Worm (Caenorhabditis elegans) whole organism, L4 larva: Measurements from ENCODE around the gene apx-1.

Experiments
- D1046.2 ChIP-seq: fragments of 200-800 bp; sonication (Bioruptor generic); IDR thresholded peaks from 2 replicates; pipeline ENCODE4 v1.3.6; 2022; ENCODE audit warnings: missing genetic modification characterization, missing compliant biosample characterization
- F10B5.3 ChIP-seq: sonication (generic microtip); optimal IDR thresholded peaks from 2 replicates; lab custom pipeline; 2016; ENCODE audit warnings: mild to moderate bottlenecking, missing genetic modification characterization, missing compliant biosample characterization
- F26F4.8 ChIP-seq: fragments of 200-800 bp; sonication (Bioruptor generic); conservative IDR thresholded peaks from 2 replicates; pipeline ENCODE4 v1.3.6; 2022; ENCODE audit warnings: missing genetic modification characterization, missing compliant biosample characterization
- F44E2.7 ChIP-seq: fragments of 200-800 bp; sonication (Bioruptor generic); IDR thresholded peaks from 2 replicates; pipeline ENCODE4 v2.1.2; 2022; ENCODE audit warnings: missing genetic modification characterization, missing compliant biosample characterization
- F49E8.2 ChIP-seq: sonication (generic microtip); optimal IDR thresholded peaks from 2 replicates; lab custom pipeline; 2016; ENCODE audit warnings: missing compliant biosample characterization, mild to moderate bottlenecking, missing genetic modification characterization, borderline replicate concordance
- Y48G9A.11 ChIP-seq: fragments of 200-800 bp; sonication (Bioruptor generic); IDR thresholded peaks from 2 replicates; pipeline ENCODE4 v1.3.6; 2022; ENCODE audit warnings: missing genetic modification reagents, missing genetic modification characterization, missing compliant biosample characterization
- Y75B8A.6 ChIP-seq: fragments of 200-800 bp; sonication (Bioruptor generic); IDR thresholded peaks from 2 replicates; pipeline ENCODE4 v1.3.6; 2022; ENCODE audit warnings: missing genetic modification reagents, missing genetic modification characterization, missing compliant biosample characterization
- ZK337.2 ChIP-seq: fragments of 200-800 bp; sonication (Bioruptor generic); IDR thresholded peaks from 2 replicates; pipeline ENCODE4 v1.3.6; 2022; ENCODE audit warnings: missing genetic modification reagents, missing genetic modification characterization, missing compliant biosample characterization
- ZK546.5 ChIP-seq, 2 experiments: sonication (generic microtip); optimal IDR thresholded peaks; 2 replicates each; lab custom pipeline; 2017; ENCODE audit warnings: missing biosample characterization in 2 of 2, missing genetic modification characterization in 2 of 2
- aha-1 ChIP-seq: fragments of 150-350 bp; peaks from one replicate; lab custom pipeline; 2014; ENCODE audit warnings: missing biosample characterization, missing genetic modification characterization
- ama-1 ChIP-seq: fragments of 150-350 bp; optimal IDR thresholded peaks from 2 replicates; lab custom pipeline; 2014; ENCODE audit warnings: inconsistent platforms, mixed read lengths
- arid-1 ChIP-seq: fragments of 200-800 bp; sonication (Bioruptor generic); conservative IDR thresholded peaks from 2 replicates; pipeline ENCODE4 v1.3.6; 2022; ENCODE audit warnings: missing genetic modification reagents, missing genetic modification characterization, missing compliant biosample characterization
- ceh-44 ChIP-seq: fragments of 200-800 bp; sonication (Bioruptor generic); IDR thresholded peaks from 2 replicates; pipeline ENCODE4 v1.3.6; 2022; ENCODE audit warnings: missing genetic modification reagents, missing genetic modification characterization, missing compliant biosample characterization
- ceh-62 ChIP-seq: sonication (generic microtip); optimal IDR thresholded peaks from 2 replicates; lab custom pipeline; 2017; ENCODE audit warnings: missing biosample characterization, missing genetic modification characterization
- cey-2 ChIP-seq: sonication (generic microtip); optimal IDR thresholded peaks from 3 replicates; lab custom pipeline; 2017; ENCODE audit warnings: missing genetic modification characterization, mild to moderate bottlenecking, missing compliant biosample characterization, antibody characterized with exemption, borderline replicate concordance; ENCODE audit not compliant: insufficient read depth
- ctbp-1 ChIP-seq: fragments of 200-800 bp; sonication (Bioruptor generic); IDR thresholded peaks from 2 replicates; pipeline ENCODE4 v1.3.6; 2022; ENCODE audit warnings: missing genetic modification reagents, missing genetic modification characterization, missing compliant biosample characterization
- dmd-8 ChIP-seq: fragments of 200-800 bp; sonication (Bioruptor generic); IDR thresholded peaks from 2 replicates; pipeline ENCODE4 v1.3.6; 2022; ENCODE audit warnings: missing genetic modification characterization, missing compliant biosample characterization
- dmd-9 ChIP-seq: fragments of 200-800 bp; sonication (Bioruptor generic); IDR thresholded peaks from 2 replicates; pipeline ENCODE4 v1.3.6; 2022; ENCODE audit warnings: missing genetic modification reagents, missing genetic modification characterization, missing compliant biosample characterization
- egl-43 ChIP-seq: fragments of 200-800 bp; sonication (Bioruptor generic); IDR thresholded peaks from 2 replicates; pipeline ENCODE4 v1.3.6; 2022; ENCODE audit warnings: missing genetic modification reagents, missing genetic modification characterization, missing compliant biosample characterization
- hlh-30 ChIP-seq: sonication (generic microtip); optimal IDR thresholded peaks from 2 replicates; lab custom pipeline; 2017; ENCODE audit warnings: antibody characterized with exemption, mild to moderate bottlenecking, missing genetic modification characterization, missing compliant biosample characterization; ENCODE audit not compliant: insufficient read depth
- lim-7 ChIP-seq: fragments of 200-800 bp; sonication (Bioruptor generic); IDR thresholded peaks from 2 replicates; pipeline ENCODE4 v1.3.6; 2022; ENCODE audit warnings: missing genetic modification characterization, missing compliant biosample characterization
- lin-1 ChIP-seq: fragments of 200-800 bp; sonication (Bioruptor generic); IDR thresholded peaks from 2 replicates; pipeline ENCODE4 v1.3.6; 2022; ENCODE audit warnings: missing genetic modification reagents, missing genetic modification characterization, missing compliant biosample characterization
- madf-5 ChIP-seq, 2 experiments: fragments of 200-800 bp; sonication (Bioruptor generic); IDR thresholded peaks; 2 replicates each; pipeline ENCODE4 v1.3.6; 2022; ENCODE audit warnings: missing compliant biosample characterization in 2 of 2, missing genetic modification characterization in 2 of 2
- mdt-29 ChIP-seq: fragments of 200-800 bp; sonication (Bioruptor generic); IDR thresholded peaks from 2 replicates; pipeline ENCODE4 v1.3.6; 2022; ENCODE audit warnings: missing genetic modification reagents, missing genetic modification characterization, missing compliant biosample characterization
- nhr-102 ChIP-seq: sonication (generic microtip); optimal IDR thresholded peaks from 2 replicates; lab custom pipeline; 2016; ENCODE audit warnings: mild to moderate bottlenecking, missing genetic modification characterization, moderate library complexity, missing compliant biosample characterization
- pha-4 ChIP-seq, 2 experiments: fragments of 150-350 bp in 1 of 2; fragments of 200-800 bp in 1 of 2; sonication (Bioruptor generic) in 1 of 2; IDR thresholded peaks in 1 of 2; optimal IDR thresholded peaks in 1 of 2; 2 replicates each; pipeline versions ENCODE4 v1.3.6 to Lab custom; 2014 to 2022; ENCODE audit warnings: missing genetic modification characterization in 2 of 2, missing genetic modification reagents in 2 of 2, missing biosample characterization in 1 of 2, missing compliant biosample characterization in 1 of 2
- rbr-2 ChIP-seq: sonication (generic microtip); optimal IDR thresholded peaks from 2 replicates; lab custom pipeline; 2016; ENCODE audit warnings: missing genotype, missing genetic modification characterization, missing compliant biosample characterization
- set-16 ChIP-seq: fragments of 200-800 bp; sonication (Bioruptor generic); IDR thresholded peaks from 2 replicates; pipeline ENCODE4 v1.3.6; 2022; ENCODE audit warnings: missing genetic modification reagents, missing genetic modification characterization, missing compliant biosample characterization
- snpc-1.2 ChIP-seq: fragments of 200-800 bp; sonication (Bioruptor generic); IDR thresholded peaks from 2 replicates; pipeline ENCODE4 v1.3.6; 2022; ENCODE audit warnings: missing genetic modification reagents, missing genetic modification characterization, missing compliant biosample characterization
- spr-1 ChIP-seq: sonication (generic microtip); optimal IDR thresholded peaks from 2 replicates; lab custom pipeline; 2016; ENCODE audit warnings: mild to moderate bottlenecking, missing genetic modification characterization, missing compliant biosample characterization
- tra-1 ChIP-seq: fragments of 200-800 bp; sonication (Bioruptor generic); IDR thresholded peaks from 2 replicates; pipeline ENCODE4 v1.3.6; 2022; ENCODE audit warnings: missing genetic modification reagents, missing genetic modification characterization, missing compliant biosample characterization
- unc-130 ChIP-seq: sonication (generic microtip); optimal IDR thresholded peaks from 2 replicates; lab custom pipeline; 2016; ENCODE audit warnings: missing genetic modification reagents, missing genetic modification characterization, missing compliant biosample characterization
- unc-62 ChIP-seq, 3 experiments: fragments of 150-350 bp in 1 of 3; sonication (generic microtip); optimal IDR thresholded peaks in 2 of 3; peaks in 1 of 3; 1 replicate in 1 of 3; 2 replicates in 2 of 3; lab custom pipeline; 2014 to 2017; ENCODE audit warnings: missing biosample characterization in 3 of 3, missing genetic modification characterization in 3 of 3, missing genetic modification reagents in 3 of 3, missing genotype in 1 of 3
- vab-7 ChIP-seq: fragments of 200-800 bp; sonication (Bioruptor generic); IDR thresholded peaks from 2 replicates; pipeline ENCODE4 v1.3.6; 2022; ENCODE audit warnings: missing genetic modification reagents, missing genetic modification characterization, missing compliant biosample characterization

Gene apx-1

DNA sequence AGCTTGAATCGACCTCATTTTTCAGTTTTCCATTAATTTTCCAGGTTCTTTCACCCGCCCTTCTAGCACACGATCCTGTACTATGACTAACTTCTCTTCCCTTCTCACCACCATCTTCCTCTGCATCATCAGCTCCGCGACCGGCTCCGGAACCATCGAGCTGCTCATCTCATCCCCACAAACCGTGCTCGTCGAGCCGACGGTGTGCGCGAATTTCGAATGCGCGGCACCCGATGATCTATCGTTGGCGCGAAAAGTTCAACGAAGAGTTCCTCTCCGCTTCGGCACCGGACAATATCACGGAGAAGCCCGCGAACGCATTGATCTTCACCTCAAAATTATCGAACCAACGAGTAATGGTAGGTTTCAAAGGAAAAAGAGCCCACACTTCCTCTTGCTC lies at the start of gene apx-1:
Gene apx-1 (plus strand): TSS at position 50 of the 400 bp plus-strand sequence.
- TF ChIP-seq spr-1 (tag; lab: Kevin White, UChicago), result no peak
- TF ChIP-seq aha-1, result peak; percentile 9
- peak; percentile 78 for TF ChIP-seq set-16 (GFP tag; lab: Robert Waterston, UW)

DNA sequence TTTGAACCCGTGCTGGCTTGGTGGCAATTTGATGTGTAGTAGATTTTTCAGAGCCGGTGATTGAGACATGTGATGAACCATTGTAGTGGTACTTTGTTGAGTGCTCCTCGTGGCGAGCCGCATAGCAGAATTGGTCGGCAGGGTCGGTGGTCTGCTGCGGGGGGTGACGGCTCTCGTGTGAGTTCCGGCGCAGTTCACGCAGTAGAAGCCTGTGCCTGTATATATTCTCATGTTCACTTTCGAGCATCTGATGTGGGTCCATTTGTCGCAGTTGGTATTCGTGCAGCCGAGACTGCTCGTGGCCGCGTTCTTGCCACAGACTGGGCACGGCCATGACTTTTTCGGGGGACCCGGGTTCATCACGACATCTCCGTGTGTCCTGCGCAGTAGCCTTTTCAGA lies 47.7 kb upstream of the apx-1 start:
- no peak for TF ChIP-seq rbr-2 (tag; lab: Kevin White, UChicago)
- peak; percentile 62 for TF ChIP-seq set-16 (GFP tag; lab: Robert Waterston, UW)
- TF ChIP-seq, all 104 proteins: peak for 1

DNA sequence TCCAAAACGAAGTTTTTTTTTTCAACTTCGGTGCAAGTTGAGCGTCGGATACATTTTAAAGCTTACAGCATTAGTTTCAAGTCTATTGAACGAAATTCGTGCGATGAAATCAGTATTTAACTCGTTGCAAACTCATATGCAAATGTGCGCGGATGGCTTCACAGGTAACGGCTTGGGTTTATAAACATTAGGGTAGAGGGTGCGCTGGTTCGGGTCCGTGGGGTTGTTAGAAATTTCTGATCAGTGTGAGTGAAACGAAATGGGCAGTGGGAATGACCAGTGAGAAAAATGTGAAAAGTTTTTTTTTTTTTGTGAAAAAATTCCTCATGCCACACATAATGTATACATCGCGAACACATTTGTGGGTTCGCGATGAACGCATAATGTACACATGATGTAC lies 46.9 kb upstream of the apx-1 start:
- peak; percentile 62; the same call in 1 of the 2 replicates for TF ChIP-seq lim-7 (GFP tag; lab: Robert Waterston, UW)
- TF ChIP-seq lin-1, result 0 out of 2 replicates have a peak, but pooled peaks have one; percentile 42
- TF ChIP-seq hlh-30 (tag; lab: Kevin White, UChicago), result no peak
- peak; percentile 80 for TF ChIP-seq egl-43 (GFP tag; lab: Robert Waterston, UW)
- TF ChIP-seq Y75B8A.6 (GFP tag; lab: Robert Waterston, UW), result 0 out of 2 replicates have a peak, but pooled peaks have one; percentile 14
- no peak for TF ChIP-seq pha-4 (GFP tag; IDR thresholded peaks at IDR 0.05; lab: Robert Waterston, UW)
- TF ChIP-seq pha-4 (tag; optimal IDR thresholded peaks at IDR 0.05; lab: Kevin White, UChicago), result no peak
- TF ChIP-seq F49E8.2, result peak; percentile 66
- TF ChIP-seq ctbp-1 (GFP tag; lab: Robert Waterston, UW), result peak; percentile 47; the same call in 1 of the 2 replicates
- 0 out of 2 replicates have a peak, but pooled peaks have one; percentile 52 for TF ChIP-seq tra-1
- peak in 1 of 2 experiments; percentile 31; a peak in 1 of 4 replicates for TF ChIP-seq madf-5 (GFP tag; IDR thresholded peaks at IDR 0.05; lab: Robert Waterston, UW)
- TF ChIP-seq unc-130 (GFP tag; lab: Kevin White, UChicago), result peak; percentile 28
- peak; percentile 51; the same call in 1 of the 2 replicates for TF ChIP-seq arid-1 (GFP tag; lab: Robert Waterston, UW)
- TF ChIP-seq dmd-8 (GFP tag; lab: Robert Waterston, UW), result peak; percentile 82
- TF ChIP-seq ceh-62, result no peak
- TF ChIP-seq vab-7 (GFP tag; lab: Robert Waterston, UW), result peak; percentile 63
- peak; percentile 71; the same call in 1 of the 2 replicates for TF ChIP-seq F26F4.8 (GFP tag; lab: Robert Waterston, UW)
- TF ChIP-seq Y48G9A.11 (GFP tag; lab: Robert Waterston, UW), result peak; percentile 61
- peak; percentile 34; the same call in 1 of the 2 replicates for TF ChIP-seq mdt-29 (GFP tag; lab: Robert Waterston, UW)
- TF ChIP-seq ZK546.5 (tag; optimal IDR thresholded peaks at IDR 0.05; lab: Kevin White, UChicago), result no peak
- TF ChIP-seq dmd-9, result 0 out of 2 replicates have a peak, but pooled peaks have one; percentile 23
- no peak for TF ChIP-seq rbr-2 (tag; lab: Kevin White, UChicago)
- 0 out of 2 replicates have a peak, but pooled peaks have one; percentile 16 for TF ChIP-seq ceh-44 (GFP tag; lab: Robert Waterston, UW)
- peak; percentile 58; the same call in 1 of the 2 replicates for TF ChIP-seq D1046.2 (GFP tag; lab: Robert Waterston, UW)
- TF ChIP-seq unc-62 (GFP tag; optimal IDR thresholded peaks at IDR 0.05 in 1 of 2; lab: Kevin White, UChicago), result peak in 1 of 2 experiments; percentile 44
- no peak for TF ChIP-seq unc-62 (tag; optimal IDR thresholded peaks at IDR 0.05; lab: Kevin White, UChicago)
- peak; percentile 86 for TF ChIP-seq snpc-1.2
- TF ChIP-seq, all 104 proteins: peak for 20

ce11 chrV:3165438-3165837 lies 44.6 kb upstream of the apx-1 start, which contains the start of gene C36C5.14:
Gene C36C5.14, minus strand, starts transcription at chrV:3165538.
- TF ChIP-seq arid-1 (GFP tag; lab: Robert Waterston, UW) (no peak), F44E2.7 (GFP tag; lab: Robert Waterston, UW) (no peak), ama-1 (lab: Kevin White, UChicago) (no peak), F10B5.3 (no peak), cey-2 (tag; lab: Kevin White, UChicago) (no peak), ZK337.2 (GFP tag; lab: Robert Waterston, UW) (no peak), nhr-102 (tag; lab: Kevin White, UChicago) (no peak)
